In genomic region chrIV:3817253-3817652, ce11 we compare ENCODE assay signal across 4 worm cellular contexts.
TF ChIP-seq lines count a peak whose summit lies in the region.

No protein-coding gene starts in this region.

TF ChIP-seq in whole organism, L1 larva, 84 proteins besides CTCF, POLR2A, EP300 and RAD21:
- TF ChIP-seq unc-30 (tag; optimal IDR thresholded peaks at IDR 0.05; lab: Kevin White, UChicago) = no peak
- TF ChIP-seq F16B12.6 (tag; optimal IDR thresholded peaks at IDR 0.05; lab: Kevin White, UChicago) = no peak
- no peak for TF ChIP-seq hlh-17 (GFP tag; optimal IDR thresholded peaks at IDR 0.05; lab: Kevin White, UChicago; ENCODE audit: borderline replicate concordance)
- no peak for TF ChIP-seq unc-62 (GFP tag; optimal IDR thresholded peaks at IDR 0.05; lab: Kevin White, UChicago)
- no peak for TF ChIP-seq C04F5.9 (tag; optimal IDR thresholded peaks at IDR 0.05; lab: Kevin White, UChicago)
- no peak for TF ChIP-seq dpl-1 (GFP tag; optimal IDR thresholded peaks at IDR 0.05; lab: Kevin White, UChicago)
- TF ChIP-seq pqm-1 (tag; optimal IDR thresholded peaks at IDR 0.05; lab: Kevin White, UChicago) = no peak
- TF ChIP-seq blmp-1 (tag; optimal IDR thresholded peaks at IDR 0.05; lab: Kevin White, UChicago) = peak; percentile 92
- TF ChIP-seq lin-14 (GFP tag; optimal IDR thresholded peaks at IDR 0.05; lab: Kevin White, UChicago) = peak; percentile 40
- no peak for TF ChIP-seq tlp-1 (tag; optimal IDR thresholded peaks at IDR 0.05; lab: Kevin White, UChicago)
- TF ChIP-seq xbp-1 (tag; optimal IDR thresholded peaks at IDR 0.05; lab: Kevin White, UChicago) = no peak

TF ChIP-seq in whole organism, L2 larva, 48 proteins besides CTCF, POLR2A, EP300 and RAD21:
- TF ChIP-seq nhr-129 (tag; optimal IDR thresholded peaks at IDR 0.05; lab: Kevin White, UChicago) (no peak), snpc-4 (tag; optimal IDR thresholded peaks at IDR 0.05; lab: Kevin White, UChicago) (no peak), lin-13 (GFP tag; optimal IDR thresholded peaks at IDR 0.05; lab: Kevin White, UChicago) (no peak), nhr-11 (tag; optimal IDR thresholded peaks at IDR 0.05; lab: Kevin White, UChicago) (no peak), blmp-1 (tag; optimal IDR thresholded peaks at IDR 0.05; lab: Kevin White, UChicago; ENCODE audit: insufficient read depth) (peak; percentile 60)

TF ChIP-seq in whole organism, L4 larva, 104 proteins besides CTCF, POLR2A, EP300 and RAD21:
- TF ChIP-seq arid-1 (GFP tag; conservative IDR thresholded peaks at IDR 0.05; lab: Robert Waterston, UW) (no peak), aha-1 (tag; lab: Kevin White, UChicago) (peak; percentile 8), nhr-28 (tag; optimal IDR thresholded peaks at IDR 0.05; lab: Kevin White, UChicago) (peak; percentile 5), dmd-6 (GFP tag; IDR thresholded peaks at IDR 0.05; lab: Robert Waterston, UW) (0 out of 2 replicates have a peak, but pooled peaks have one; percentile 14), unc-62 (GFP tag; optimal IDR thresholded peaks at IDR 0.05 in 1 of 2; lab: Kevin White, UChicago) (peak in 1 of 2 experiments; percentile 86), unc-62 (tag; optimal IDR thresholded peaks at IDR 0.05; lab: Kevin White, UChicago) (no peak)

TF ChIP-seq in whole organism, young adult, 124 proteins besides CTCF, POLR2A, EP300 and RAD21:
- TF ChIP-seq nhr-80 (tag; optimal IDR thresholded peaks at IDR 0.05; lab: Kevin White, UChicago) (peak; percentile 11), fkh-3 (tag; optimal IDR thresholded peaks at IDR 0.05; lab: Kevin White, UChicago) (no peak)
